Worm (Caenorhabditis elegans) whole organism, L4 larva: ENCODE data around the gene T01C8.2.

Experiments
- D1046.2 ChIP-seq: fragments of 200-800 bp; sonication (Bioruptor generic); IDR thresholded peaks from 2 replicates; pipeline ENCODE4 v1.3.6; 2022; ENCODE audit warnings: missing genetic modification characterization, missing compliant biosample characterization
- F49E8.2 ChIP-seq: sonication (generic microtip); optimal IDR thresholded peaks from 2 replicates; lab custom pipeline; 2016; ENCODE audit warnings: missing compliant biosample characterization, mild to moderate bottlenecking, missing genetic modification characterization, borderline replicate concordance
- R02D3.7 ChIP-seq: fragments of 150-350 bp; sonication (generic microtip); optimal IDR thresholded peaks from 3 replicates; lab custom pipeline; 2014; ENCODE audit warnings: missing biosample characterization, missing genetic modification characterization
- Y5F2A.4 ChIP-seq: fragments of 200-800 bp; sonication (Bioruptor generic); optimal IDR thresholded peaks from 2 replicates; lab custom pipeline; 2018; ENCODE audit warnings: mild to moderate bottlenecking, missing genetic modification characterization, missing compliant biosample characterization
- aha-1 ChIP-seq: fragments of 150-350 bp; peaks from one replicate; lab custom pipeline; 2014; ENCODE audit warnings: missing biosample characterization, missing genetic modification characterization
- aly-2 ChIP-seq: sonication (generic microtip); optimal IDR thresholded peaks from 2 replicates; lab custom pipeline; 2018; ENCODE audit warnings: missing biosample characterization, missing genetic modification characterization
- ama-1 ChIP-seq: fragments of 150-350 bp; optimal IDR thresholded peaks from 2 replicates; lab custom pipeline; 2014; ENCODE audit warnings: inconsistent platforms, mixed read lengths
- attf-4 ChIP-seq: sonication (generic microtip); optimal IDR thresholded peaks from 3 replicates; lab custom pipeline; 2017; ENCODE audit warnings: missing biosample characterization, missing genetic modification characterization
- ceh-20 ChIP-seq: fragments of 200-800 bp; sonication (Bioruptor generic); IDR thresholded peaks from 2 replicates; pipeline ENCODE4 v1.3.6; 2022; ENCODE audit warnings: missing genetic modification reagents, missing genetic modification characterization, missing compliant biosample characterization
- ceh-28 ChIP-seq: fragments of 150-350 bp; optimal IDR thresholded peaks from 2 replicates; lab custom pipeline; 2014; ENCODE audit warnings: missing biosample characterization, missing genetic modification reagents, missing genetic modification characterization
- ceh-32 ChIP-seq: sonication (generic microtip); optimal IDR thresholded peaks from 2 replicates; lab custom pipeline; 2016; ENCODE audit warnings: mild to moderate bottlenecking, missing genetic modification characterization, missing compliant biosample characterization; ENCODE audit not compliant: poor library complexity
- ceh-44 ChIP-seq: fragments of 200-800 bp; sonication (Bioruptor generic); IDR thresholded peaks from 2 replicates; pipeline ENCODE4 v1.3.6; 2022; ENCODE audit warnings: missing genetic modification reagents, missing genetic modification characterization, missing compliant biosample characterization
- ceh-62 ChIP-seq: sonication (generic microtip); optimal IDR thresholded peaks from 2 replicates; lab custom pipeline; 2017; ENCODE audit warnings: missing biosample characterization, missing genetic modification characterization
- daf-12 ChIP-seq: fragments of 150-350 bp; optimal IDR thresholded peaks from 2 replicates; lab custom pipeline; 2014; ENCODE audit warnings: missing biosample characterization, missing genetic modification reagents, missing genetic modification characterization
- daf-16 ChIP-seq, 3 experiments: sonication (generic microtip); optimal IDR thresholded peaks; 2 replicates each; lab custom pipeline; 2016 to 2017; ENCODE audit warnings: missing genetic modification characterization in 3 of 3, missing genetic modification reagents in 3 of 3, mild to moderate bottlenecking in 2 of 3, missing compliant biosample characterization in 2 of 3, missing biosample characterization in 1 of 3, moderate library complexity in 1 of 3
- daf-8 ChIP-seq: fragments of 200-800 bp; sonication (Bioruptor generic); IDR thresholded peaks from 2 replicates; pipeline ENCODE4 v1.3.6; 2022; ENCODE audit warnings: missing genetic modification characterization, missing compliant biosample characterization
- dmd-6 ChIP-seq: fragments of 200-800 bp; sonication (Bioruptor generic); IDR thresholded peaks from 2 replicates; pipeline ENCODE4 v1.3.6; 2022; ENCODE audit warnings: missing genetic modification reagents, missing genetic modification characterization, missing compliant biosample characterization
- dve-1 ChIP-seq: sonication (generic microtip); optimal IDR thresholded peaks from 2 replicates; lab custom pipeline; 2017; ENCODE audit warnings: antibody characterized with exemption, mild to moderate bottlenecking, missing genetic modification characterization, missing compliant biosample characterization; ENCODE audit not compliant: insufficient read depth
- egl-43 ChIP-seq: fragments of 200-800 bp; sonication (Bioruptor generic); IDR thresholded peaks from 2 replicates; pipeline ENCODE4 v1.3.6; 2022; ENCODE audit warnings: missing genetic modification reagents, missing genetic modification characterization, missing compliant biosample characterization
- fos-1 ChIP-seq: fragments of 150-350 bp; optimal IDR thresholded peaks from 2 replicates; lab custom pipeline; 2014; ENCODE audit warnings: missing biosample characterization, missing genetic modification characterization
- hif-1 ChIP-seq, 2 experiments: sonication (generic microtip); optimal IDR thresholded peaks; 2 replicates each; lab custom pipeline; 2016 to 2017; ENCODE audit warnings: missing compliant biosample characterization in 2 of 2, missing genetic modification characterization in 2 of 2, missing genetic modification reagents in 2 of 2, missing genotype in 2 of 2, mild to moderate bottlenecking in 1 of 2
- hlh-11 ChIP-seq: fragments of 200-800 bp; sonication (Bioruptor generic); optimal IDR thresholded peaks from 2 replicates; lab custom pipeline; 2018; ENCODE audit warnings: mild to moderate bottlenecking, missing genetic modification characterization, missing compliant biosample characterization
- hlh-30 ChIP-seq: sonication (generic microtip); optimal IDR thresholded peaks from 2 replicates; lab custom pipeline; 2017; ENCODE audit warnings: antibody characterized with exemption, mild to moderate bottlenecking, missing genetic modification characterization, missing compliant biosample characterization; ENCODE audit not compliant: insufficient read depth
- hmg-1.1 ChIP-seq: fragments of 200-800 bp; sonication (Bioruptor generic); IDR thresholded peaks from 2 replicates; pipeline ENCODE4 v1.3.6; 2022; ENCODE audit warnings: missing genetic modification reagents, missing genetic modification characterization, missing compliant biosample characterization
- lim-7 ChIP-seq: fragments of 200-800 bp; sonication (Bioruptor generic); IDR thresholded peaks from 2 replicates; pipeline ENCODE4 v1.3.6; 2022; ENCODE audit warnings: missing genetic modification characterization, missing compliant biosample characterization
- lin-1 ChIP-seq: fragments of 200-800 bp; sonication (Bioruptor generic); IDR thresholded peaks from 2 replicates; pipeline ENCODE4 v1.3.6; 2022; ENCODE audit warnings: missing genetic modification reagents, missing genetic modification characterization, missing compliant biosample characterization
- lin-15B ChIP-seq: fragments of 150-350 bp; sonication (generic microtip); optimal IDR thresholded peaks from 3 replicates; lab custom pipeline; 2014; ENCODE audit warnings: missing biosample characterization, missing genetic modification characterization
- lin-39 ChIP-seq: fragments of 150-350 bp; optimal IDR thresholded peaks from 2 replicates; lab custom pipeline; 2014; ENCODE audit warnings: missing biosample characterization, missing genetic modification reagents, missing genetic modification characterization
- lsy-2 ChIP-seq, 2 experiments: fragments of 150-350 bp in 1 of 2; sonication (generic microtip) in 1 of 2; optimal IDR thresholded peaks; 2 replicates each; lab custom pipeline; 2014 to 2017; ENCODE audit warnings: missing biosample characterization in 2 of 2, missing genetic modification characterization in 2 of 2
- madf-9 ChIP-seq: fragments of 200-800 bp; sonication (Bioruptor generic); conservative IDR thresholded peaks from 2 replicates; pipeline ENCODE4 v1.3.6; 2022; ENCODE audit warnings: missing genetic modification reagents, missing genetic modification characterization, missing compliant biosample characterization
- mep-1 ChIP-seq: fragments of 150-350 bp; sonication (generic microtip); optimal IDR thresholded peaks from 3 replicates; lab custom pipeline; 2014; ENCODE audit warnings: missing biosample characterization, missing genetic modification characterization
- mes-2 ChIP-seq: sonication (generic microtip); optimal IDR thresholded peaks from 2 replicates; lab custom pipeline; 2016; ENCODE audit warnings: missing genotype, mild to moderate bottlenecking, missing genetic modification characterization, missing compliant biosample characterization; ENCODE audit not compliant: poor library complexity, severe bottlenecking
- nhr-102 ChIP-seq: sonication (generic microtip); optimal IDR thresholded peaks from 2 replicates; lab custom pipeline; 2016; ENCODE audit warnings: mild to moderate bottlenecking, missing genetic modification characterization, moderate library complexity, missing compliant biosample characterization
- nhr-11 ChIP-seq: fragments of 150-350 bp; optimal IDR thresholded peaks from 2 replicates; lab custom pipeline; 2014; ENCODE audit warnings: missing biosample characterization, missing genetic modification characterization
- nhr-28 ChIP-seq: fragments of 150-350 bp; optimal IDR thresholded peaks from 2 replicates; lab custom pipeline; 2014; ENCODE audit warnings: missing biosample characterization, missing genetic modification characterization
- nhr-42 ChIP-seq: fragments of 200-800 bp; sonication (Bioruptor generic); IDR thresholded peaks from 2 replicates; pipeline ENCODE4 v1.3.6; 2022; ENCODE audit warnings: missing genetic modification characterization, missing compliant biosample characterization
- nhr-48 ChIP-seq: sonication (generic microtip); optimal IDR thresholded peaks from 2 replicates; lab custom pipeline; 2016; ENCODE audit warnings: mild to moderate bottlenecking, missing genetic modification characterization, missing compliant biosample characterization
- nhr-77 ChIP-seq: fragments of 150-350 bp; optimal IDR thresholded peaks from 2 replicates; lab custom pipeline; 2014; ENCODE audit warnings: missing biosample characterization, missing genetic modification characterization
- php-3 ChIP-seq: fragments of 200-800 bp; sonication (Bioruptor generic); IDR thresholded peaks from 2 replicates; pipeline ENCODE4 v1.3.6; 2022; ENCODE audit warnings: missing genetic modification reagents, missing genetic modification characterization, missing compliant biosample characterization
- pqm-1 ChIP-seq: sonication (generic microtip); optimal IDR thresholded peaks from 2 replicates; lab custom pipeline; 2017; ENCODE audit warnings: missing biosample characterization, missing genetic modification characterization
- set-16 ChIP-seq: fragments of 200-800 bp; sonication (Bioruptor generic); IDR thresholded peaks from 2 replicates; pipeline ENCODE4 v1.3.6; 2022; ENCODE audit warnings: missing genetic modification reagents, missing genetic modification characterization, missing compliant biosample characterization
- snpc-4 ChIP-seq: fragments of 150-350 bp; optimal IDR thresholded peaks from 2 replicates; lab custom pipeline; 2014; ENCODE audit warnings: missing biosample characterization, missing genetic modification characterization
- tag-97 ChIP-seq: fragments of 200-800 bp; sonication (Bioruptor generic); IDR thresholded peaks from 2 replicates; pipeline ENCODE4 v1.3.6; 2022; ENCODE audit warnings: missing genetic modification characterization, missing compliant biosample characterization
- tra-1 ChIP-seq: fragments of 200-800 bp; sonication (Bioruptor generic); IDR thresholded peaks from 2 replicates; pipeline ENCODE4 v1.3.6; 2022; ENCODE audit warnings: missing genetic modification reagents, missing genetic modification characterization, missing compliant biosample characterization
- zfp-2 ChIP-seq: sonication (generic microtip); optimal IDR thresholded peaks from 2 replicates; lab custom pipeline; 2016; ENCODE audit warnings: mild to moderate bottlenecking, missing genetic modification characterization, missing compliant biosample characterization
- zfp-3 ChIP-seq: fragments of 200-800 bp; sonication (Bioruptor generic); conservative IDR thresholded peaks from 2 replicates; pipeline ENCODE4 v1.3.6; 2022; ENCODE audit warnings: missing genetic modification reagents, missing genetic modification characterization, missing compliant biosample characterization
- zip-2 ChIP-seq: fragments of 150-350 bp; optimal IDR thresholded peaks from 2 replicates; lab custom pipeline; 2014; ENCODE audit warnings: missing biosample characterization, missing genetic modification characterization

The T01C8.2 gene

ce11 chrX:16809689-16810088 lies 23.5 kb downstream of the T01C8.2 start:
- TF ChIP-seq aha-1 (tag; lab: Kevin White, UChicago) (peak; percentile 95), egl-43 (GFP tag; lab: Robert Waterston, UW) (no peak), ceh-44 (GFP tag; lab: Robert Waterston, UW) (no peak)

ce11 chrX:16811974-16812373 lies 25.7 kb downstream of the T01C8.2 start:
- no peak for TF ChIP-seq ceh-62 (tag; lab: Kevin White, UChicago)
- no peak for TF ChIP-seq zfp-2 (tag; lab: Kevin White, UChicago)
- TF ChIP-seq nhr-42 (GFP tag; lab: Robert Waterston, UW): no peak
- TF ChIP-seq R02D3.7 (tag; lab: Kevin White, UChicago): no peak
- TF ChIP-seq hlh-11: peak; percentile 24
- no peak for TF ChIP-seq madf-9 (GFP tag; lab: Robert Waterston, UW)
- no peak for TF ChIP-seq F49E8.2 (tag; lab: Kevin White, UChicago)
- TF ChIP-seq hmg-1.1 (GFP tag; lab: Robert Waterston, UW): no peak
- no peak for TF ChIP-seq snpc-4 (tag; lab: Kevin White, UChicago)
- TF ChIP-seq nhr-48 (tag; lab: Kevin White, UChicago): no peak
- TF ChIP-seq ceh-28 (tag; lab: Kevin White, UChicago): no peak
- 0 out of 2 replicates have a peak, but pooled peaks have one; percentile 18 for TF ChIP-seq set-16
- no peak for TF ChIP-seq Y5F2A.4 (GFP tag; lab: Kevin White, UChicago)
- TF ChIP-seq attf-4: no peak

ce11 chrX:16813148-16813547 lies 26.9 kb downstream of the T01C8.2 start:
- TF ChIP-seq hlh-11: peak; percentile 71
- no peak for TF ChIP-seq daf-12 (tag; lab: Kevin White, UChicago)
- TF ChIP-seq nhr-48 (tag; lab: Kevin White, UChicago): no peak
- TF ChIP-seq daf-16 (GFP tag; optimal IDR thresholded peaks at IDR 0.05; lab: Kevin White, UChicago): no peak
- peak; percentile 87 for TF ChIP-seq daf-16 (tag; optimal IDR thresholded peaks at IDR 0.05; lab: Kevin White, UChicago)
- TF ChIP-seq php-3 (GFP tag; lab: Robert Waterston, UW): no peak
- peak in 1 of 2 experiments; percentile 3 for TF ChIP-seq lsy-2 (tag; optimal IDR thresholded peaks at IDR 0.05; lab: Kevin White, UChicago)
- no peak for TF ChIP-seq ceh-28 (tag; lab: Kevin White, UChicago)
- TF ChIP-seq lin-15B (tag; lab: Kevin White, UChicago): no peak
- TF ChIP-seq mep-1 (tag; lab: Kevin White, UChicago): peak; percentile 52
- no peak for TF ChIP-seq ceh-32 (tag; lab: Kevin White, UChicago)
- TF ChIP-seq hmg-1.1 (GFP tag; lab: Robert Waterston, UW): no peak
- peak; percentile 40 for TF ChIP-seq mes-2 (tag; lab: Kevin White, UChicago)
- TF ChIP-seq D1046.2: no peak
- TF ChIP-seq nhr-28 (tag; lab: Kevin White, UChicago): peak; percentile 89
- TF ChIP-seq nhr-102 (tag; lab: Kevin White, UChicago): peak; percentile 34
- no peak for TF ChIP-seq nhr-11
- no peak for TF ChIP-seq zfp-3
- TF ChIP-seq zip-2: no peak
- peak; percentile 34 for TF ChIP-seq pqm-1
- no peak for TF ChIP-seq madf-9 (GFP tag; lab: Robert Waterston, UW)
- TF ChIP-seq attf-4: no peak
- peak; percentile 61 for TF ChIP-seq dmd-6
- TF ChIP-seq hlh-30 (tag; lab: Kevin White, UChicago): peak; percentile 80
- TF ChIP-seq nhr-77 (tag; lab: Kevin White, UChicago): peak; percentile 79
- no peak for TF ChIP-seq lin-1 (GFP tag; lab: Robert Waterston, UW)
- TF ChIP-seq daf-8 (GFP tag; lab: Robert Waterston, UW): no peak
- no peak for TF ChIP-seq fos-1 (tag; lab: Kevin White, UChicago)
- no peak for TF ChIP-seq lim-7 (GFP tag; lab: Robert Waterston, UW)
- 0 out of 2 replicates have a peak, but pooled peaks have one; percentile 23 for TF ChIP-seq tra-1
- TF ChIP-seq ama-1: no peak
- peak in 1 of 2 experiments; percentile 8 for TF ChIP-seq hif-1 (tag; optimal IDR thresholded peaks at IDR 0.05; lab: Kevin White, UChicago)
- TF ChIP-seq ceh-20 (GFP tag; lab: Robert Waterston, UW): no peak
- no peak for TF ChIP-seq tag-97 (GFP tag; lab: Robert Waterston, UW)
- TF ChIP-seq lin-39 (tag; lab: Kevin White, UChicago): no peak
- TF ChIP-seq dve-1 (tag; lab: Kevin White, UChicago): peak; percentile 69
- no peak for TF ChIP-seq aly-2 (tag; lab: Kevin White, UChicago)
